Worm (Caenorhabditis elegans): ENCODE measurements around the gene znf-207.
A peak's percentile ranks its signal among the peaks of the same experiment; 100 is the strongest.
"Not testable (repeated sequence)": the region's sequence is repeated elsewhere in the genome, so short reads cannot be mapped to it uniquely, and the experiment has no call there.

The znf-207 gene

DNA sequence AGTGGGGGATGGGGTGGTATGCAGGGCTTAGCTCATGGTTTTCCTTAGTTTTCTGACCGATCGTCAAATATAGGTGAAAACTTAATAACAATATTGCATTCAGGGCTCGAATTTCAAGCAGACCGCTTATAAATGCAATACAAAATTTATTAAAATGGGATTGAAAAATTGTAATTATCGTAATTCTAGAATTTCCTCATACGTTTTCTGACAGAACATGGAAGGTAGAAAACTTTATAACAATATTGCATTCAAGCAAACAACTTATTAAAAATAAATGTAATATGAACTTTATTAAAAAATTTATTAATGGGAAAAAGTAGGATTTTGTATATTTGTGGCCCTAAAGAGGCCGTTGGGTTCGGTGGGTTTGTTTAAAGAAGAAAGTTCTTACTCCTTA lies 12.9 kb downstream of the znf-207 start:
- no peak for TF ChIP-seq blmp-1 (tag; optimal IDR thresholded peaks at IDR 0.05; ENCODE audit: insufficient read depth)
- TF ChIP-seq nhr-77 (tag; optimal IDR thresholded peaks at IDR 0.05), result no peak
- TF ChIP-seq nhr-6 (tag; optimal IDR thresholded peaks at IDR 0.05), result no peak
- no peak for TF ChIP-seq F13H6.1 (tag; optimal IDR thresholded peaks at IDR 0.05)
- TF ChIP-seq lsy-2 (tag; optimal IDR thresholded peaks at IDR 0.05), result no peak
- TF ChIP-seq alr-1 (tag; optimal IDR thresholded peaks at IDR 0.05), result no peak
- no peak for TF ChIP-seq nhr-11 (tag; optimal IDR thresholded peaks at IDR 0.05)
- TF ChIP-seq mdl-1 (tag; optimal IDR thresholded peaks at IDR 0.05), result no peak

DNA sequence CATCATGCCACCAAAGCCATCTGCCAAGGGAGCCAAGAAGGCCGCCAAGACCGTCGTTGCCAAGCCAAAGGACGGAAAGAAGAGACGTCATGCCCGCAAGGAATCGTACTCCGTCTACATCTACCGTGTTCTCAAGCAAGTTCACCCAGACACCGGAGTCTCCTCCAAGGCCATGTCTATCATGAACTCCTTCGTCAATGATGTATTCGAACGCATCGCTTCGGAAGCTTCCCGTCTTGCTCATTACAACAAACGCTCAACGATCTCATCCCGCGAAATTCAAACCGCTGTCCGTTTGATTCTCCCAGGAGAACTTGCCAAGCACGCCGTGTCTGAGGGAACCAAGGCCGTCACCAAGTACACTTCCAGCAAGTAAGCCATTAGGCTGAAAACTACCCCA lies 14.0 kb downstream of the znf-207 start, which contains the start of gene his-48:
Gene his-48 (plus strand): TSS at position 5 of the 400 bp plus-strand sequence.
- TF ChIP-seq nhr-25, aly-2, nhr-11 (tag; optimal IDR thresholded peaks at IDR 0.05): not testable (repeated sequence)

DNA sequence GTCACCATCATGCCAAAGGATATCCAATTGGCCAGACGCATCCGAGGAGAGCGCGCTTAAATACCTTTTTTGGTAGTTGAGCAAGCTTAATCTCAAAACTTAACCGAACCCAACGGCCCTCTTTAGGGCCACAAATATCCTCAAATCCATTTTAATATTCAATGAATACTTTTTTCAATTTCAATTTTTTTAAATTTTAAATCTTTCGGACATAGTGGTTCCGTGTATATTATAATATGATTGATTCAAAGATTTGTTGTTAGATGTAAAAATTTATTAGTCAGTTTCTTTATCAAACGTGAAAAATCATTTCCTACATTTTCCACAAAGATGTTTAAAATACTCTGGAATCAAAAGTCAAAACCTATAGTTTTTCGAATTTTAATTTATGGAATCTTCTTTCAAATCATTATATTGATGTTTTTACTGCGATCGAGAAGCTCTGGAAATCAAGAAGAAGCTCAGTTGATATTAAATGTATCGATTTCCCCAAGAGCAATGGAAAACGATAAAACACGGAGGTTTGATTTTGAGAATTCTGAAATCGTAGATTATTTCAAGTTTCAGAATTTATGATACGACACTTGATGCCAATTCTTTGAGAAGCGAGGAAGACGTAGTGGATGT lies 16.3 kb downstream of the znf-207 start, which contains the start of gene B0035.21:
Gene B0035.21 (plus strand): TSS at position 322 of the 627 bp plus-strand sequence.
- TF ChIP-seq sma-3 (GFP tag; optimal IDR thresholded peaks at IDR 0.05) (no peak), gmeb-1 (tag; optimal IDR thresholded peaks at IDR 0.05) (no peak), snpc-4 (tag; optimal IDR thresholded peaks at IDR 0.05) (no peak)

DNA sequence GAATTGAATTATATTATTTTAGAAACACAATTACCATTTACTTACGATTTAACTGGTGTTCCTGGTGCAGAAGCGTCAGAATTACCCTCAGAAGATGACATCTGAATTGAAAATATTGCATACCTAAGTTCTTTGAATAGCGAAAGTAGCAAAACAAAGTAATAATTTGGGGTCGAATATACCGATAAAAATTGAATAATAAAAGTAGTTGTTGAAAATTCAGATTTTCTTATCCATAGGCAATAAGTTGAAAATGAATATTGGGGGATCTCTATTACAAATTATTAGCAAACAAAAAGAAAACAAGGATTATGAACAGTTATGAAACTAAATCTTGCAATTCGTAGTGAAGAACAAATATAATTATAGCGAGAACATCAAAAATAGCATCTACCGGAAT lies 18.5 kb downstream of the znf-207 start, which contains the start of gene leo-1:
Gene leo-1 (minus strand): TSS at position 101 of the 400 bp plus-strand sequence.
- no peak for TF ChIP-seq mab-5 (tag; optimal IDR thresholded peaks at IDR 0.05)
- no peak for TF ChIP-seq nhr-129 (tag; optimal IDR thresholded peaks at IDR 0.05)
- TF ChIP-seq C34F6.9 (tag; optimal IDR thresholded peaks at IDR 0.05), result no peak
- no peak for TF ChIP-seq peb-1 (tag; optimal IDR thresholded peaks at IDR 0.05)
- no peak for TF ChIP-seq lin-13 (GFP tag; optimal IDR thresholded peaks at IDR 0.05)
- TF ChIP-seq sma-9 (GFP tag; optimal IDR thresholded peaks at IDR 0.05), result no peak
- TF ChIP-seq sma-9 (tag; optimal IDR thresholded peaks at IDR 0.05), result no peak
- TF ChIP-seq R02D3.7 (tag; optimal IDR thresholded peaks at IDR 0.05), result no peak
- no peak for TF ChIP-seq unc-62 (GFP tag; optimal IDR thresholded peaks at IDR 0.05)
- TF ChIP-seq mbf-1 (tag; optimal IDR thresholded peaks at IDR 0.05), result no peak
- TF ChIP-seq gmeb-1 (tag; optimal IDR thresholded peaks at IDR 0.05), result no peak
- no peak for TF ChIP-seq unc-55 (GFP tag; optimal IDR thresholded peaks at IDR 0.05)
- no peak for TF ChIP-seq nhr-21 (tag; optimal IDR thresholded peaks at IDR 0.05)
- no peak for TF ChIP-seq elt-1 (tag; optimal IDR thresholded peaks at IDR 0.05)
- no peak for TF ChIP-seq lin-11 (tag; optimal IDR thresholded peaks at IDR 0.05)
- TF ChIP-seq F13H6.1 (tag; optimal IDR thresholded peaks at IDR 0.05), result no peak
- no peak for TF ChIP-seq ztf-4 (tag; optimal IDR thresholded peaks at IDR 0.05)
- no peak for TF ChIP-seq unc-39 (tag; optimal IDR thresholded peaks at IDR 0.05)
- no peak for TF ChIP-seq nhr-6 (tag; optimal IDR thresholded peaks at IDR 0.05)
- no peak for TF ChIP-seq nhr-11 (tag; optimal IDR thresholded peaks at IDR 0.05)
- TF ChIP-seq ZK546.5 (tag; optimal IDR thresholded peaks at IDR 0.05), result no peak

DNA sequence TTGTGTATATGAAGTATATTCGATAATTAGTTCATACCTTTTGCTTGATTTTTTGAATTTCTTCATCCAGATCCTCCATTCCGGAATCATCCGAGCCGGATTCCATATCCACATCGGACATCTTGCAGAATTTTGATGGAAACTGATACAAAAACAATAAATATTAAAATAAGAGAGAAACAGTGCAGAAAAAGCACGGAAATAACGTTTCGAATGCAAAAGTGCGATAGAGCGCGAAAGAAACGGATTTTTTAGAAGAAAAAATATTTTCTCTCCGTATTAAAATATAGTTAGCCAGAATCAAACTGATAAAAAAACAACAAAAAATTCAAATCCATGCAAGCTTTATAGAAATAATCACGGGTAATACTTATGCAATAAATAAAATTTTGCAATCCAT lies 22.0 kb downstream of the znf-207 start, which contains the start of gene sart-3:
Gene sart-3 (minus strand): TSS at position 219 of the 400 bp plus-strand sequence.
- no peak for TF ChIP-seq ceh-82 (tag; optimal IDR thresholded peaks at IDR 0.05)
- TF ChIP-seq alr-1 (tag; optimal IDR thresholded peaks at IDR 0.05), result no peak
- TF ChIP-seq ama-1 (optimal IDR thresholded peaks at IDR 0.05), result no peak
- TF ChIP-seq ztf-1 (GFP tag; conservative IDR thresholded peaks at IDR 0.05), result no peak
- TF ChIP-seq skn-1 (tag; optimal IDR thresholded peaks at IDR 0.05), result no peak
- TF ChIP-seq mab-5 (tag; optimal IDR thresholded peaks at IDR 0.05), result no peak
- TF ChIP-seq unc-55 (GFP tag; optimal IDR thresholded peaks at IDR 0.05), result peak; percentile 58
- TF ChIP-seq C34F6.9 (tag; optimal IDR thresholded peaks at IDR 0.05), result peak; percentile 47
- TF ChIP-seq fos-1 (tag; optimal IDR thresholded peaks at IDR 0.05), result no peak
- TF ChIP-seq nhr-6 (tag; optimal IDR thresholded peaks at IDR 0.05), result no peak
- no peak for TF ChIP-seq ZK546.5 (tag; optimal IDR thresholded peaks at IDR 0.05)
- TF ChIP-seq sem-4 (tag; optimal IDR thresholded peaks at IDR 0.05), result no peak
